Fruit fly (Drosophila melanogaster): ENCODE measurements around the gene lush.

lush gene

DNA sequence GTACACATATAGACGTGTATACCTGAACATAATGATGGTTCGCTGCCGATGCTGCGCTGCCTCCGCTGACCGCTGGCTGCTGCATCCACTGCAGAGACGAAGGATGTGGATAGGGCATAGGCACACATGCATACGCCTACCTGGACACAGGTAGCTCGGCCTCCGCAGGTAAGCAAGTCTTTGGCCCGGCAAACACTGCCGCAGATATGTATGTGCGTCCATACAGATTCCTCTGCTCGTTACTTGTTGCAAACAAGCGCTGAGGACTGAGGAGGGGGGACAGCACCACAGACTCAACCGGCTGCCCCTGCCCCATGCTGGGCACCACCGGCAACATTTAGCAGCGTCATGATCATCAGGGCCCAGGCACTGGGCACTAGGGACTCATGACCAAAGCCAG is 49.2 kb downstream of the lush start (continued):
- TF ChIP-seq crol (GFP tag; IDR thresholded peaks at IDR 0.05), result peak; percentile 40; the same call in 1 of the 2 replicates
- no peak for TF ChIP-seq CG10654 (GFP tag; optimal IDR thresholded peaks at IDR 0.05)
- no peak for TF ChIP-seq CG2712 (tag; optimal IDR thresholded peaks at IDR 0.05)
- no peak for TF ChIP-seq CG17361 (GFP tag; IDR thresholded peaks at IDR 0.05)
- no peak for TF ChIP-seq slbo (GFP tag; IDR thresholded peaks at IDR 0.05)
- TF ChIP-seq psq (GFP tag; optimal IDR thresholded peaks at IDR 0.05), result no peak
- no peak for TF ChIP-seq Dek (tag; optimal IDR thresholded peaks at IDR 0.05)
- TF ChIP-seq kni (GFP tag; optimal IDR thresholded peaks at IDR 0.05), result peak; percentile 95
- TF ChIP-seq peb (GFP tag; IDR thresholded peaks at IDR 0.05), result no peak
- no peak for TF ChIP-seq CG7745 (tag; optimal IDR thresholded peaks at IDR 0.05)
- TF ChIP-seq CG6175 (GFP tag; IDR thresholded peaks at IDR 0.05), result 0 out of 3 replicates have a peak, but pooled peaks have one; percentile 21
- TF ChIP-seq Opbp (GFP tag; IDR thresholded peaks at IDR 0.05; ENCODE audit: partially characterized antibody), result 0 out of 3 replicates have a peak, but pooled peaks have one; percentile 25
- TF ChIP-seq ham (GFP tag; IDR thresholded peaks at IDR 0.05), result no peak
- TF ChIP-seq D (optimal IDR thresholded peaks at IDR 0.05), result peak; percentile 39
- TF ChIP-seq D (GFP tag; optimal IDR thresholded peaks at IDR 0.05), result no peak
- TF ChIP-seq dati (GFP tag; IDR thresholded peaks at IDR 0.05), result no peak
- TF ChIP-seq CG2199 (GFP tag; IDR thresholded peaks at IDR 0.05), result peak; percentile 30; the same call in 1 of the 3 replicates
- TF ChIP-seq CG15479 (GFP tag; optimal IDR thresholded peaks at IDR 0.05), result peak; percentile 57
- no peak for TF ChIP-seq CG1603 (tag; optimal IDR thresholded peaks at IDR 0.05)
- peak; percentile 46 for TF ChIP-seq zen (tag; optimal IDR thresholded peaks at IDR 0.05)
- TF ChIP-seq amos (GFP tag; IDR thresholded peaks at IDR 0.05; ENCODE audit: partially characterized antibody), result 0 out of 2 replicates have a peak, but pooled peaks have one; percentile 8
- no peak for TF ChIP-seq CG34422 (GFP tag; IDR thresholded peaks at IDR 0.05)
- TF ChIP-seq cg (GFP tag; optimal IDR thresholded peaks at IDR 0.05), result peak; percentile 59
- no peak for TF ChIP-seq CG9727 (GFP tag; optimal IDR thresholded peaks at IDR 0.05)
- TF ChIP-seq Aef1 (GFP tag; IDR thresholded peaks at IDR 0.05), result no peak
- TF ChIP-seq CG10543 (GFP tag; optimal IDR thresholded peaks at IDR 0.05), result peak; percentile 44
- peak; percentile 46 for TF ChIP-seq vfl (GFP tag; optimal IDR thresholded peaks at IDR 0.05)
- TF ChIP-seq pros (GFP tag; optimal IDR thresholded peaks at IDR 0.05), result peak; percentile 52
- TF ChIP-seq CG4404 (GFP tag; IDR thresholded peaks at IDR 0.05), result no peak
- no peak for TF ChIP-seq HLH4C (GFP tag; IDR thresholded peaks at IDR 0.05; ENCODE audit: partially characterized antibody)
- no peak for TF ChIP-seq HLHmδ (GFP tag; optimal IDR thresholded peaks at IDR 0.05)
- TF ChIP-seq Hey (tag; optimal IDR thresholded peaks at IDR 0.05), result no peak
- TF ChIP-seq Med (GFP tag), result peak; percentile 54
- TF ChIP-seq CG11695 (GFP tag; IDR thresholded peaks at IDR 0.05), result no peak

DNA sequence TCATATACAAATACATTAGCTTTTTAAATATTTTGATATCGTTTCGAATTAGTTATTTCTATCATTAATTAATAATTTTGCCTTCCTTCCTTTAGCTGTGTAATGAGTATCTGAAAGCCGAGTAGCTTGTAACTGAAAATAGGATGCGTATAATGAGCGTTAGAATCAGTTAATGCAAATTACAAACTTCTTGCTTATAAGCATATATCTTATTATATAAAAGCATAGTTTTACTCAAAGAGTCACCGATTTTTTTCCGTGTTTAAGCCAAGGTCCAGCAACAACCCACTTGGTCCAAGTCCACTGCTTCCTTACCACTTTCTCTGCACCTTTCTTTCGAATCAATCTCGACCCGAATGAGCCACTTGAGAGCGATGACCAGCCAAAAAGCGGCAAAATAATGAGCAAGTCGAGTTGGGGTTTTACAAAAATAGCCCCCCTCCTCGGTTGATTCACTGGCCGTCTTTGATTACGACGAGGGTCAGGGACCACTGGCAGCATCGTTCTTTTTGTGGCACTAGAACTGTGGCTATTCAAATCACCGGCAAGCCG is 49.9 kb downstream of the lush start:
- TF ChIP-seq Med (GFP tag) (no peak), zf30C (GFP tag; optimal IDR thresholded peaks at IDR 0.05) (peak; percentile 20), Nf-YB (GFP tag; optimal IDR thresholded peaks at IDR 0.05) (peak; percentile 2), sens (GFP tag) (peak; percentile 50), gro (GFP tag; optimal IDR thresholded peaks at IDR 0.05) (no peak), lola (GFP tag; optimal IDR thresholded peaks at IDR 0.05) (peak in 1 of 3 experiments; percentile 14), CG7556 (GFP tag; optimal IDR thresholded peaks at IDR 0.05) (no peak), Dip3 (GFP tag; optimal IDR thresholded peaks at IDR 0.05) (no peak), Blimp-1 (GFP tag; optimal IDR thresholded peaks at IDR 0.05) (peak; percentile 44), CG2875 (GFP tag; optimal IDR thresholded peaks at IDR 0.05) (no peak)
